Worm (Caenorhabditis elegans): ENCODE data around the gene srbc-50.

- TF ChIP-seq hmbx-1 (tag; optimal IDR thresholded peaks at IDR 0.05) = no peak
- TF ChIP-seq ama-1 (optimal IDR thresholded peaks at IDR 0.05) = no peak
- TF ChIP-seq B0310.2 (tag; optimal IDR thresholded peaks at IDR 0.05) = no peak
- TF ChIP-seq hmg-4 (GFP tag; optimal IDR thresholded peaks at IDR 0.05) = no peak
- TF ChIP-seq hnd-1 (tag; optimal IDR thresholded peaks at IDR 0.05) = no peak
- no peak for TF ChIP-seq tbx-37 (GFP tag; conservative IDR thresholded peaks at IDR 0.05)
Measured at ce11 chrV:15841095-15841494, 16.3 kb upstream of the srbc-50 start, which contains the start of gene srh-149.

Measured in whole organism, early embryonic.